Fruit fly (Drosophila melanogaster): Measurements from ENCODE around the gene Dph4.
A peak's percentile ranks its signal among the peaks of the same experiment; 100 is the strongest.

Dph4 gene

dm6 chr3R:5622985-5623630 is 817 bp downstream of the Dph4 start (continued):
- TF ChIP-seq Spps (tag; optimal IDR thresholded peaks at IDR 0.05) (peak; percentile 72), ap (GFP tag; IDR thresholded peaks at IDR 0.05) (no peak), CG32767 (GFP tag; IDR thresholded peaks at IDR 0.05) (no peak), sima (GFP tag; optimal IDR thresholded peaks at IDR 0.05) (peak; percentile 53), Xrp1 (GFP tag; IDR thresholded peaks at IDR 0.05) (no peak), CG10543 (GFP tag; optimal IDR thresholded peaks at IDR 0.05) (peak; percentile 90), Fer2 (tag; optimal IDR thresholded peaks at IDR 0.05) (peak; percentile 39), mld (GFP tag; IDR thresholded peaks at IDR 0.05; ENCODE audit: partially characterized antibody) (no peak), CG13123 (GFP tag; optimal IDR thresholded peaks at IDR 0.05) (peak; percentile 87), gro (GFP tag; optimal IDR thresholded peaks at IDR 0.05) (peak; percentile 83), Sox102F (GFP tag; optimal IDR thresholded peaks at IDR 0.05) (peak; percentile 61), sens-2 (GFP tag; IDR thresholded peaks at IDR 0.05) (no peak), Hr51 (GFP tag; optimal IDR thresholded peaks at IDR 0.05) (peak; percentile 44 to 66), Vsx1 (GFP tag; optimal IDR thresholded peaks at IDR 0.05) (peak; percentile 88), zf30C (GFP tag; optimal IDR thresholded peaks at IDR 0.05) (peak; percentile 44), ranshi (GFP tag; IDR thresholded peaks at IDR 0.05) (no peak), CG6791 (GFP tag; IDR thresholded peaks at IDR 0.05; ENCODE audit: partially characterized antibody) (no peak), en (GFP tag; optimal IDR thresholded peaks at IDR 0.05) (peak; percentile 69), hbn (GFP tag; IDR thresholded peaks at IDR 0.05; ENCODE audit: partially characterized antibody) (no peak), Ets97D (GFP tag; optimal IDR thresholded peaks at IDR 0.05) (peak; percentile 63), Bdp1 (GFP tag; optimal IDR thresholded peaks at IDR 0.05) (peak; percentile 65), sqz (GFP tag; optimal IDR thresholded peaks at IDR 0.05) (peak; percentile 99), pan (optimal IDR thresholded peaks at IDR 0.05) (no peak), pan (GFP tag; optimal IDR thresholded peaks at IDR 0.05 in 1 of 2, IDR thresholded peaks at IDR 0.05 in 1 of 2) (no peak), HmgZ (tag; optimal IDR thresholded peaks at IDR 0.05) (peak; percentile 89), pita (GFP tag; optimal IDR thresholded peaks at IDR 0.05) (no peak), zfh1 (GFP tag; IDR thresholded peaks at IDR 0.05) (no peak), CG4282 (GFP tag; optimal IDR thresholded peaks at IDR 0.05) (peak; percentile 22), NfI (GFP tag; optimal IDR thresholded peaks at IDR 0.05) (peak; percentile 59), CG14667 (GFP tag; IDR thresholded peaks at IDR 0.05) (no peak), Hsf (GFP tag; optimal IDR thresholded peaks at IDR 0.05) (peak; percentile 73), CG10959 (GFP tag; IDR thresholded peaks at IDR 0.05) (no peak), CG11504 (tag; optimal IDR thresholded peaks at IDR 0.05) (peak; percentile 72), CG17568 (GFP tag; optimal IDR thresholded peaks at IDR 0.05) (peak; percentile 91), fd3F (GFP tag; optimal IDR thresholded peaks at IDR 0.05) (peak; percentile 71), CG10147 (GFP tag; optimal IDR thresholded peaks at IDR 0.05) (peak; percentile 65), mam (GFP tag; optimal IDR thresholded peaks at IDR 0.05) (peak; percentile 61), Ravus (GFP tag; IDR thresholded peaks at IDR 0.05) (no peak), Gug (GFP tag; IDR thresholded peaks at IDR 0.05) (no peak), dysf (GFP tag; IDR thresholded peaks at IDR 0.05) (no peak), aop (GFP tag; IDR thresholded peaks at IDR 0.05) (no peak), twi (tag; optimal IDR thresholded peaks at IDR 0.05) (peak; percentile 72), lilli (GFP tag; optimal IDR thresholded peaks at IDR 0.05) (peak; percentile 55), E2f2 (GFP tag; IDR thresholded peaks at IDR 0.05) (no peak), CG11723 (GFP tag; optimal IDR thresholded peaks at IDR 0.05) (peak; percentile 73), CG2712 (tag; optimal IDR thresholded peaks at IDR 0.05) (peak; percentile 66), ham (GFP tag; IDR thresholded peaks at IDR 0.05) (no peak), Chrac-16 (GFP tag; optimal IDR thresholded peaks at IDR 0.05) (peak; percentile 38), ftz-f1 (GFP tag; optimal IDR thresholded peaks at IDR 0.05) (no peak), CG12155 (GFP tag; optimal IDR thresholded peaks at IDR 0.05) (peak; percentile 36), esg (GFP tag; conservative IDR thresholded peaks at IDR 0.05) (no peak)
